Worm (Caenorhabditis elegans) whole organism, L1 larva: ENCODE results near the gene F56H9.2.

Experiments used
- C04F5.9 ChIP-seq: sonication (generic microtip); optimal IDR thresholded peaks from 2 replicates; lab custom pipeline; 2016; ENCODE audit warnings: missing genetic modification characterization, missing compliant biosample characterization
- C16A3.4 ChIP-seq: fragments of 150-350 bp; optimal IDR thresholded peaks from 2 replicates; lab custom pipeline; 2014; ENCODE audit warnings: missing biosample characterization, missing genetic modification characterization
- C34B4.2 ChIP-seq: sonication (generic microtip); optimal IDR thresholded peaks from 2 replicates; lab custom pipeline; 2017; ENCODE audit warnings: mild to moderate bottlenecking, missing genetic modification characterization, missing compliant biosample characterization
- F16B12.6 ChIP-seq: fragments of 150-350 bp; optimal IDR thresholded peaks from 2 replicates; lab custom pipeline; 2014; ENCODE audit warnings: missing biosample characterization, missing genetic modification characterization
- Y116A8C.19 ChIP-seq: sonication (generic microtip); optimal IDR thresholded peaks from 2 replicates; lab custom pipeline; 2016; ENCODE audit warnings: missing compliant biosample characterization, missing genetic modification characterization, borderline replicate concordance
- aha-1 ChIP-seq: fragments of 150-350 bp; optimal IDR thresholded peaks from 2 replicates; lab custom pipeline; 2014; ENCODE audit warnings: missing biosample characterization, missing genetic modification characterization
- alr-1 ChIP-seq: fragments of 200-800 bp; sonication (Bioruptor generic); optimal IDR thresholded peaks from 2 replicates; lab custom pipeline; 2018; ENCODE audit warnings: borderline replicate concordance, mild to moderate bottlenecking, missing genetic modification characterization, missing compliant biosample characterization
- aly-2 ChIP-seq: fragments of 150-350 bp; optimal IDR thresholded peaks from 2 replicates; lab custom pipeline; 2014; ENCODE audit warnings: missing biosample characterization, missing genetic modification characterization
- blmp-1 ChIP-seq: fragments of 150-350 bp; optimal IDR thresholded peaks from 2 replicates; lab custom pipeline; 2014; ENCODE audit warnings: missing biosample characterization, missing genetic modification characterization
- ceh-63 ChIP-seq: fragments of 200-800 bp; sonication (Bioruptor generic); optimal IDR thresholded peaks from 2 replicates; lab custom pipeline; 2018; ENCODE audit warnings: mild to moderate bottlenecking, missing genetic modification characterization, missing compliant biosample characterization
- ceh-88 ChIP-seq: fragments of 200-800 bp; sonication (Bioruptor generic); IDR thresholded peaks from 2 replicates; pipeline ENCODE4 v1.3.6; 2022; ENCODE audit warnings: missing genetic modification characterization, missing compliant biosample characterization
- ceh-90 ChIP-seq: sonication (generic microtip); optimal IDR thresholded peaks from 2 replicates; lab custom pipeline; 2016; ENCODE audit warnings: missing genetic modification characterization, missing compliant biosample characterization
- ces-1 ChIP-seq: fragments of 150-350 bp; optimal IDR thresholded peaks from 2 replicates; lab custom pipeline; 2014; ENCODE audit warnings: missing biosample characterization, missing genetic modification reagents, missing genetic modification characterization
- dpl-1 ChIP-seq, 3 experiments: fragments of 150-350 bp in 2 of 3; sonication (generic microtip) in 1 of 3; optimal IDR thresholded peaks; 2 replicates each; lab custom pipeline; 2014 to 2017; ENCODE audit warnings: missing biosample characterization in 3 of 3, missing genetic modification characterization in 3 of 3, missing genetic modification reagents in 3 of 3
- dsc-1 ChIP-seq: sonication (generic microtip); optimal IDR thresholded peaks from 2 replicates; lab custom pipeline; 2016; ENCODE audit warnings: mild to moderate bottlenecking, missing genetic modification characterization, missing compliant biosample characterization
- egl-13 ChIP-seq: sonication (generic microtip); optimal IDR thresholded peaks from 2 replicates; lab custom pipeline; 2016; ENCODE audit warnings: missing genotype, missing genetic modification reagents, missing genetic modification characterization, missing compliant biosample characterization
- elt-2 ChIP-seq: sonication (generic microtip); optimal IDR thresholded peaks from 2 replicates; lab custom pipeline; 2016; ENCODE audit warnings: missing genetic modification characterization, mild to moderate bottlenecking, inconsistent platforms, missing compliant biosample characterization, missing genetic modification reagents
- fkh-4 ChIP-seq: sonication (generic microtip); optimal IDR thresholded peaks from 2 replicates; lab custom pipeline; 2016; ENCODE audit warnings: missing compliant biosample characterization, missing genetic modification characterization, borderline replicate concordance
- grh-1 ChIP-seq: fragments of 200-800 bp; sonication (Bioruptor generic); IDR thresholded peaks from 2 replicates; pipeline ENCODE4 v1.3.6; 2022; ENCODE audit warnings: missing genetic modification reagents, missing genetic modification characterization, missing compliant biosample characterization
- hpl-2 ChIP-seq: fragments of 150-350 bp; optimal IDR thresholded peaks from 2 replicates; lab custom pipeline; 2014; ENCODE audit warnings: missing biosample characterization, missing genetic modification reagents, missing genetic modification characterization
- isw-1 ChIP-seq: fragments of 200-800 bp; sonication (Bioruptor generic); IDR thresholded peaks from 2 replicates; pipeline ENCODE4 v1.3.6; 2022; ENCODE audit warnings: missing genetic modification characterization, missing compliant biosample characterization
- mab-9 ChIP-seq: fragments of 200-800 bp; sonication (Bioruptor generic); IDR thresholded peaks from 2 replicates; pipeline ENCODE4 v1.3.6; 2022; ENCODE audit warnings: missing genetic modification reagents, missing genetic modification characterization, missing compliant biosample characterization
- mdl-1 ChIP-seq, 2 experiments: fragments of 150-350 bp; optimal IDR thresholded peaks; 2 replicates each; lab custom pipeline; 2014 to 2017; ENCODE audit warnings: missing biosample characterization in 2 of 2, missing genetic modification characterization in 2 of 2, inconsistent platforms in 1 of 2
- nhr-12 ChIP-seq: sonication (generic microtip); optimal IDR thresholded peaks from 2 replicates; lab custom pipeline; 2017; ENCODE audit warnings: missing biosample characterization, missing genetic modification characterization
- nhr-19 ChIP-seq: fragments of 200-800 bp; sonication (Bioruptor generic); conservative IDR thresholded peaks from 2 replicates; pipeline ENCODE4 v1.3.6; 2022; ENCODE audit warnings: missing genetic modification characterization, missing compliant biosample characterization
- nhr-20 ChIP-seq: sonication (generic microtip); optimal IDR thresholded peaks from 2 replicates; lab custom pipeline; 2016; ENCODE audit warnings: mild to moderate bottlenecking, missing genetic modification characterization, missing compliant biosample characterization
- nhr-237 ChIP-seq: fragments of 150-350 bp; optimal IDR thresholded peaks from 2 replicates; lab custom pipeline; 2014; ENCODE audit warnings: missing biosample characterization, missing genetic modification characterization
- nhr-28 ChIP-seq: fragments of 150-350 bp; optimal IDR thresholded peaks from 2 replicates; lab custom pipeline; 2014; ENCODE audit warnings: missing biosample characterization, missing genetic modification characterization
- nhr-71 ChIP-seq: sonication (generic microtip); optimal IDR thresholded peaks from 2 replicates; lab custom pipeline; 2016; ENCODE audit warnings: mild to moderate bottlenecking, missing genetic modification characterization, moderate library complexity, missing compliant biosample characterization
- nhr-76 ChIP-seq: sonication (generic microtip); optimal IDR thresholded peaks from 2 replicates; lab custom pipeline; 2017; ENCODE audit warnings: missing biosample characterization, missing genetic modification characterization
- nhr-84 ChIP-seq: sonication (generic microtip); optimal IDR thresholded peaks from 2 replicates; lab custom pipeline; 2017; ENCODE audit warnings: missing biosample characterization, missing genetic modification characterization
- nhr-85 ChIP-seq: sonication (generic microtip); peaks from one replicate; lab custom pipeline; 2016; ENCODE audit warnings: missing genetic modification characterization, inconsistent platforms, missing compliant biosample characterization
- nhr-90 ChIP-seq: sonication (generic microtip); optimal IDR thresholded peaks from 2 replicates; lab custom pipeline; 2016; ENCODE audit warnings: mild to moderate bottlenecking, missing genetic modification characterization, missing compliant biosample characterization; ENCODE audit not compliant: poor library complexity
- sptf-1 ChIP-seq: fragments of 150-350 bp; optimal IDR thresholded peaks from 2 replicates; lab custom pipeline; 2014; ENCODE audit warnings: missing biosample characterization, missing genetic modification characterization
- sup-37 ChIP-seq: fragments of 200-800 bp; sonication (Bioruptor generic); optimal IDR thresholded peaks from 2 replicates; lab custom pipeline; 2018; ENCODE audit warnings: mild to moderate bottlenecking, missing genetic modification characterization, missing compliant biosample characterization
- unc-130 ChIP-seq: fragments of 150-350 bp; optimal IDR thresholded peaks from 2 replicates; lab custom pipeline; 2017; ENCODE audit warnings: missing biosample characterization, missing genetic modification characterization, inconsistent platforms
- unc-62 ChIP-seq: fragments of 150-350 bp; optimal IDR thresholded peaks from 2 replicates; lab custom pipeline; 2014; ENCODE audit warnings: missing biosample characterization, missing genetic modification reagents, missing genetic modification characterization
- unc-86 ChIP-seq: sonication (generic microtip); optimal IDR thresholded peaks from 2 replicates; lab custom pipeline; 2016; ENCODE audit warnings: missing genetic modification characterization, missing compliant biosample characterization
- vab-15 ChIP-seq: sonication (generic microtip); optimal IDR thresholded peaks from 2 replicates; lab custom pipeline; 2017; ENCODE audit warnings: missing genotype, mild to moderate bottlenecking, missing genetic modification characterization, missing compliant biosample characterization
- zag-1 ChIP-seq: fragments of 150-350 bp; optimal IDR thresholded peaks from 2 replicates; lab custom pipeline; 2014; ENCODE audit warnings: missing biosample characterization, missing genetic modification characterization
- ztf-4 ChIP-seq: fragments of 150-350 bp; optimal IDR thresholded peaks from 2 replicates; lab custom pipeline; 2014; ENCODE audit warnings: missing biosample characterization, missing genetic modification characterization

Gene F56H9.2

DNA sequence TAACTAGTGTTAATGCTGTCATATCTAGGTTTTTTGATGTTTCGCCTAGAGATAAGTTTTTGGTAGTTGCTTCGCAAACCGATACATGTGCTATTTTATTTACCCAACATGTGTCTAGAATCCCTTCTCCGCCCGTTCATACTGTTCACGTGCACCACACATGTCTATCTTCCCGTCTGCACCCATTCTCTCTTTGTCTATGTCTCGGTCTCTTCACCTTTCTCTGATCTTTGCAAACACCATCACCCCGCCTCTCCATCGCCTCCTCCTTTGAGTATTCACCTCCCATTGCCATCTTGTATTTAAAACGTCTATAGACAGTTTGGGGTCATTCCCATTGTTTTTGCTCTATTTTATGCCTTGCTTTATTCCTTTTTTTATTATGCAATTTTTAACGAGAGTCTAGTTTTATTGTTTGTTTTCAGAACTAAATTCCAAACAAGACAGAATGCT is at the start of gene F56H9.2 (continued):
- TF ChIP-seq ceh-88 (GFP tag; lab: Robert Waterston, UW), result no peak
- TF ChIP-seq ceh-90 (tag; lab: Kevin White, UChicago), result no peak
- TF ChIP-seq unc-86, result peak; percentile 46
- TF ChIP-seq alr-1 (tag; lab: Kevin White, UChicago), result no peak
- peak; percentile 81 for TF ChIP-seq nhr-90 (tag; lab: Kevin White, UChicago)
- no peak for TF ChIP-seq ces-1 (GFP tag; lab: Kevin White, UChicago)
- TF ChIP-seq egl-13 (tag; lab: Kevin White, UChicago), result no peak
- TF ChIP-seq hpl-2, result no peak
- TF ChIP-seq unc-130 (tag; lab: Kevin White, UChicago), result peak; percentile 94
- TF ChIP-seq nhr-12 (tag; lab: Kevin White, UChicago), result no peak
- peak; percentile 41 for TF ChIP-seq C16A3.4 (tag; lab: Kevin White, UChicago)
- peak; percentile 4 for TF ChIP-seq ztf-4 (tag; lab: Kevin White, UChicago)
- TF ChIP-seq elt-2 (tag; lab: Kevin White, UChicago), result peak; percentile 89
- TF ChIP-seq zag-1 (tag; lab: Kevin White, UChicago), result no peak
- peak; percentile 95 for TF ChIP-seq nhr-71
- TF ChIP-seq dsc-1 (tag; lab: Kevin White, UChicago), result peak; percentile 82
- TF ChIP-seq grh-1 (GFP tag; lab: Robert Waterston, UW), result peak; percentile 69
- TF ChIP-seq unc-62 (GFP tag; lab: Kevin White, UChicago), result no peak
- no peak for TF ChIP-seq nhr-237
- TF ChIP-seq fkh-4 (tag; lab: Kevin White, UChicago), result no peak
- TF ChIP-seq dpl-1 (GFP tag; optimal IDR thresholded peaks at IDR 0.05; lab: Kevin White, UChicago), result peak; percentile 24 to 34 (median 29)
- peak in 1 of 2 experiments; percentile 96 for TF ChIP-seq mdl-1 (tag; optimal IDR thresholded peaks at IDR 0.05; lab: Kevin White, UChicago)
- no peak for TF ChIP-seq C34B4.2 (tag; lab: Kevin White, UChicago)
- no peak for TF ChIP-seq sptf-1 (tag; lab: Kevin White, UChicago)
- TF ChIP-seq mab-9 (GFP tag; lab: Robert Waterston, UW), result no peak
- peak; percentile 76 for TF ChIP-seq blmp-1 (tag; lab: Kevin White, UChicago)
- no peak for TF ChIP-seq C04F5.9
- no peak for TF ChIP-seq nhr-84 (tag; lab: Kevin White, UChicago)
- peak; percentile 98 for TF ChIP-seq nhr-85
- peak; percentile 94 for TF ChIP-seq nhr-19
- TF ChIP-seq F16B12.6 (tag; lab: Kevin White, UChicago), result no peak
- no peak for TF ChIP-seq ceh-63

DNA sequence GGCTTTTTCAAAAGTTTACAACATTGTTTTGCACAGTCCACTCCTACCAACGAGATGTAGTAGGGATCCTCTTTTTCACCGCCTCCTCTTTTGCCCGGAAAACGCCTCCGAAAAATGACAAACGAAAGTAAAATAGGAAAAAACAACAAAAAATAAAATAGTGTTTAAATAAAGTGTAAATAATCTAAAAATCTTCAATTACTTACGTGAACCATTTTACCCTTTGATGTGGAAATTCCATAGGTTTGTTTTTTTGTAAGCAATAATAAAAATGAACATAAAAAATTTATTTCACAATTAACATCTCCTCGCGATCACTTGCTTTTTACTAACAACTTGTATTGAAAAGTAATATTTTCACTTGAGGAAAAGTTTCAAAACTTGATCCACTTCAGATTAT is 49.4 kb upstream of the F56H9.2 start, which contains the start of gene C14C10.1:
TSS of gene C14C10.1 (plus strand) at position 301 of the 400 bp plus-strand sequence.
- TF ChIP-seq isw-1 (GFP tag; lab: Robert Waterston, UW), result no peak
- no peak for TF ChIP-seq aha-1 (tag; lab: Kevin White, UChicago)
- no peak for TF ChIP-seq unc-86
- no peak for TF ChIP-seq nhr-20 (tag; lab: Kevin White, UChicago)
- no peak for TF ChIP-seq vab-15 (tag; lab: Kevin White, UChicago)
- TF ChIP-seq Y116A8C.19, result no peak
- TF ChIP-seq sup-37 (GFP tag; lab: Kevin White, UChicago), result no peak
- TF ChIP-seq mab-9 (GFP tag; lab: Robert Waterston, UW), result no peak
- TF ChIP-seq aly-2 (tag; lab: Kevin White, UChicago), result no peak
- no peak for TF ChIP-seq nhr-76 (tag; lab: Kevin White, UChicago)
- TF ChIP-seq nhr-12 (tag; lab: Kevin White, UChicago), result no peak
- TF ChIP-seq nhr-19, result no peak
- no peak for TF ChIP-seq ces-1 (GFP tag; lab: Kevin White, UChicago)
- TF ChIP-seq nhr-28 (tag; lab: Kevin White, UChicago), result no peak
- TF ChIP-seq, all 84 proteins: peak for 0
